Worm (Caenorhabditis elegans) whole organism, L3 larva: Measurements from ENCODE around the gene pqn-65.

ENCODE experiments used
- R02D3.7 ChIP-seq: fragments of 150-350 bp; optimal IDR thresholded peaks from 2 replicates; lab custom pipeline; 2014; ENCODE audit warnings: missing biosample characterization, missing genetic modification characterization
- ama-1 ChIP-seq: fragments of 150-350 bp; optimal IDR thresholded peaks from 2 replicates; lab custom pipeline; 2018
- ceh-82 ChIP-seq: fragments of 150-350 bp; optimal IDR thresholded peaks from 2 replicates; lab custom pipeline; 2014; ENCODE audit warnings: missing biosample characterization, missing genetic modification characterization
- elt-2 ChIP-seq: sonication (generic microtip); optimal IDR thresholded peaks from 2 replicates; lab custom pipeline; 2016; ENCODE audit warnings: missing genetic modification reagents, mild to moderate bottlenecking, missing genetic modification characterization, missing compliant biosample characterization
- nhr-12 ChIP-seq: fragments of 150-350 bp; optimal IDR thresholded peaks from 2 replicates; lab custom pipeline; 2014; ENCODE audit warnings: missing biosample characterization, missing genetic modification characterization

ce11 chrX:4605828-4606227 lies 13.6 kb downstream of the pqn-65 start, which contains the start of gene spat-3:
- TF ChIP-seq elt-2 (tag; lab: Kevin White, UChicago), result no peak
- no peak for TF ChIP-seq R02D3.7 (tag; lab: Kevin White, UChicago)
- TF ChIP-seq nhr-12 (tag; lab: Kevin White, UChicago), result no peak
- no peak for TF ChIP-seq ceh-82 (tag; lab: Kevin White, UChicago)
- no peak for TF ChIP-seq ama-1 (lab: Kevin White, UChicago)
